Fruit fly (Drosophila melanogaster): ENCODE measurements around the gene Lsd-2.
A peak's percentile ranks its signal among the peaks of the same experiment; 100 is the strongest.

Lsd-2 gene

DNA sequence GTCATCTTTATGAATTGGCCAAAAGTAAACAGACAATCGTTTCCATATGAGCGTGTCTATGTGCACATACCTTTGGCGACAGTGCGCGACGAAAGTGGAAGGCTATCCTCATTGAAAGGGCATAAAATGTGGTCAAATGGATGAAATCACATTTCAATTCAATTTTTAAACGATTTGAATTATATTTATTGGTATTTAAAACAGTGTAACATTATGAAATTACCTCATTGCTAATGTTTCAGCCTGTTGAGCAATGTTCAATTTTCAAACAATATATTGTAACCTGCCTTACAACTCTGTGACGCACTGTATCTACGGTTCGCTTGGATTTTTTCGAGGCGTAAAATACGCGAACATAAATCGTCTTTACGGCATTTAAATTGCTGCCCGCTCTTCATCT, 44.1 kb upstream of the Lsd-2 start (continued):
- TF ChIP-seq zfh1 (GFP tag; IDR thresholded peaks at IDR 0.05) (no peak), sug (tag; optimal IDR thresholded peaks at IDR 0.05) (peak; percentile 35), CG14014 (GFP tag; IDR thresholded peaks at IDR 0.05) (peak; percentile 53), CG4707 (GFP tag; optimal IDR thresholded peaks at IDR 0.05) (no peak), gcm2 (GFP tag; optimal IDR thresholded peaks at IDR 0.05) (no peak), CG14965 (GFP tag; optimal IDR thresholded peaks at IDR 0.05; ENCODE audit: borderline replicate concordance) (no peak), jumu (GFP tag; optimal IDR thresholded peaks at IDR 0.05) (no peak), Lhr (GFP tag; optimal IDR thresholded peaks at IDR 0.05) (no peak), Hmx (GFP tag; optimal IDR thresholded peaks at IDR 0.05) (no peak), Drgx (GFP tag; IDR thresholded peaks at IDR 0.05) (peak; percentile 32; the same call in 1 of the 2 replicates), CG6791 (GFP tag; IDR thresholded peaks at IDR 0.05; ENCODE audit: partially characterized antibody) (no peak), CG17568 (GFP tag; optimal IDR thresholded peaks at IDR 0.05) (no peak), CG17829 (tag; optimal IDR thresholded peaks at IDR 0.05) (no peak), E2f2 (GFP tag; IDR thresholded peaks at IDR 0.05) (peak; percentile 17; the same call in 1 of the 2 replicates), CG14860 (GFP tag; IDR thresholded peaks at IDR 0.05; ENCODE audit: partially characterized antibody) (no peak), CG7271 (tag; optimal IDR thresholded peaks at IDR 0.05) (no peak), Ssrp (tag; optimal IDR thresholded peaks at IDR 0.05) (no peak), rib (GFP tag; IDR thresholded peaks at IDR 0.05) (no peak), Ravus (GFP tag; IDR thresholded peaks at IDR 0.05) (no peak), kay (GFP tag; optimal IDR thresholded peaks at IDR 0.05) (no peak), CG33213 (GFP tag; optimal IDR thresholded peaks at IDR 0.05) (no peak), wor (GFP tag; IDR thresholded peaks at IDR 0.05) (no peak), Camta (GFP tag; optimal IDR thresholded peaks at IDR 0.05) (no peak), CG4617 (GFP tag; optimal IDR thresholded peaks at IDR 0.05; ENCODE audit: borderline replicate concordance) (no peak), Mad (GFP tag; optimal IDR thresholded peaks at IDR 0.05) (no peak), CG2678 (tag; optimal IDR thresholded peaks at IDR 0.05) (peak; percentile 69), pum (GFP tag; optimal IDR thresholded peaks at IDR 0.05) (no peak), exex (tag; optimal IDR thresholded peaks at IDR 0.05) (no peak), ssp (GFP tag; IDR thresholded peaks at IDR 0.05) (no peak), CG18262 (tag; optimal IDR thresholded peaks at IDR 0.05) (peak; percentile 12), Doc3 (GFP tag; IDR thresholded peaks at IDR 0.05; ENCODE audit: partially characterized antibody) (no peak), dati (GFP tag; IDR thresholded peaks at IDR 0.05) (no peak), Gug (GFP tag; IDR thresholded peaks at IDR 0.05) (peak; percentile 17; the same call in 1 of the 4 replicates), unpg (GFP tag; optimal IDR thresholded peaks at IDR 0.05) (peak; percentile 41), CG14667 (GFP tag; IDR thresholded peaks at IDR 0.05) (no peak), CG3995 (GFP tag; optimal IDR thresholded peaks at IDR 0.05) (no peak), Gsc (GFP tag; IDR thresholded peaks at IDR 0.05) (no peak), ERR (GFP tag; optimal IDR thresholded peaks at IDR 0.05) (no peak), gcm (GFP tag; optimal IDR thresholded peaks at IDR 0.05) (no peak), CG5245 (GFP tag; optimal IDR thresholded peaks at IDR 0.05) (no peak), fd3F (GFP tag; optimal IDR thresholded peaks at IDR 0.05) (peak; percentile 6), cad (GFP tag; optimal IDR thresholded peaks at IDR 0.05) (no peak), disco-r (GFP tag; optimal IDR thresholded peaks at IDR 0.05) (no peak), CG10565 (GFP tag; optimal IDR thresholded peaks at IDR 0.05) (no peak), emc (GFP tag; optimal IDR thresholded peaks at IDR 0.05) (no peak), sisA (GFP tag; IDR thresholded peaks at IDR 0.05) (peak; percentile 40), CG32767 (GFP tag; IDR thresholded peaks at IDR 0.05) (no peak), CG15269 (tag; optimal IDR thresholded peaks at IDR 0.05) (peak; percentile 57), CG12391 (tag; optimal IDR thresholded peaks at IDR 0.05) (peak; percentile 9), CG1792 (GFP tag; optimal IDR thresholded peaks at IDR 0.05) (no peak), Dek (tag; optimal IDR thresholded peaks at IDR 0.05) (peak; percentile 49), Aef1 (GFP tag; IDR thresholded peaks at IDR 0.05) (peak; percentile 49)
